Worm (Caenorhabditis elegans) whole organism, L4 larva: ENCODE measurements around the gene C47G2.4.

Experiments used
- F44E2.7 ChIP-seq: fragments of 200-800 bp; sonication (Bioruptor generic); IDR thresholded peaks from 2 replicates; pipeline ENCODE4 v2.1.2; 2022; ENCODE audit warnings: missing genetic modification characterization, missing compliant biosample characterization
- ZK337.2 ChIP-seq: fragments of 200-800 bp; sonication (Bioruptor generic); IDR thresholded peaks from 2 replicates; pipeline ENCODE4 v1.3.6; 2022; ENCODE audit warnings: missing genetic modification reagents, missing genetic modification characterization, missing compliant biosample characterization
- ama-1 ChIP-seq: fragments of 150-350 bp; optimal IDR thresholded peaks from 2 replicates; lab custom pipeline; 2014; ENCODE audit warnings: inconsistent platforms, mixed read lengths
- ceh-44 ChIP-seq: fragments of 200-800 bp; sonication (Bioruptor generic); IDR thresholded peaks from 2 replicates; pipeline ENCODE4 v1.3.6; 2022; ENCODE audit warnings: missing genetic modification reagents, missing genetic modification characterization, missing compliant biosample characterization
- dmd-8 ChIP-seq: fragments of 200-800 bp; sonication (Bioruptor generic); IDR thresholded peaks from 2 replicates; pipeline ENCODE4 v1.3.6; 2022; ENCODE audit warnings: missing genetic modification characterization, missing compliant biosample characterization
- fos-1 ChIP-seq: fragments of 150-350 bp; optimal IDR thresholded peaks from 2 replicates; lab custom pipeline; 2014; ENCODE audit warnings: missing biosample characterization, missing genetic modification characterization
- hlh-30 ChIP-seq: sonication (generic microtip); optimal IDR thresholded peaks from 2 replicates; lab custom pipeline; 2017; ENCODE audit warnings: antibody characterized with exemption, mild to moderate bottlenecking, missing genetic modification characterization, missing compliant biosample characterization; ENCODE audit not compliant: insufficient read depth
- hmg-1.1 ChIP-seq: fragments of 200-800 bp; sonication (Bioruptor generic); IDR thresholded peaks from 2 replicates; pipeline ENCODE4 v1.3.6; 2022; ENCODE audit warnings: missing genetic modification reagents, missing genetic modification characterization, missing compliant biosample characterization
- vab-7 ChIP-seq: fragments of 200-800 bp; sonication (Bioruptor generic); IDR thresholded peaks from 2 replicates; pipeline ENCODE4 v1.3.6; 2022; ENCODE audit warnings: missing genetic modification reagents, missing genetic modification characterization, missing compliant biosample characterization
- zag-1 ChIP-seq: fragments of 150-350 bp; optimal IDR thresholded peaks from 2 replicates; lab custom pipeline; 2014; ENCODE audit warnings: missing biosample characterization, missing genetic modification characterization
- ztf-11 ChIP-seq: fragments of 150-350 bp; optimal IDR thresholded peaks from 2 replicates; lab custom pipeline; 2014; ENCODE audit warnings: missing biosample characterization, missing genetic modification characterization

ce11 chrII:11336640-11337241 is 43.3 kb upstream of the C47G2.4 start:
- no peak for TF ChIP-seq F44E2.7
- TF ChIP-seq hmg-1.1: no peak
- no peak for TF ChIP-seq ama-1 (lab: Kevin White, UChicago)
- TF ChIP-seq ztf-11: no peak
- no peak for TF ChIP-seq vab-7
- TF ChIP-seq ceh-44: no peak
- no peak for TF ChIP-seq zag-1 (tag; lab: Kevin White, UChicago)
- TF ChIP-seq fos-1 (tag; lab: Kevin White, UChicago): no peak
- no peak for TF ChIP-seq hlh-30 (tag; lab: Kevin White, UChicago)
- no peak for TF ChIP-seq dmd-8 (GFP tag; lab: Robert Waterston, UW)
- TF ChIP-seq ZK337.2 (GFP tag; lab: Robert Waterston, UW): no peak
